Worm (Caenorhabditis elegans): ENCODE measurements around the gene T22F3.8.
"Not testable (repeated sequence)": the region's sequence is repeated elsewhere in the genome, so short reads cannot be mapped to it uniquely, and the experiment has no call there.

T22F3.8 gene

ce11 chrV:3579795-3580194 is 25.4 kb downstream of the T22F3.8 start (continued):
- TF ChIP-seq egl-5 (tag; optimal IDR thresholded peaks at IDR 0.05) (no peak), ceh-28 (tag; optimal IDR thresholded peaks at IDR 0.05) (no peak), ceh-9 (tag; optimal IDR thresholded peaks at IDR 0.05) (no peak), eor-1 (tag; optimal IDR thresholded peaks at IDR 0.05) (no peak), fkh-2 (tag; optimal IDR thresholded peaks at IDR 0.05) (no peak), daf-12 (tag; optimal IDR thresholded peaks at IDR 0.05) (no peak)

ce11 chrV:3579248-3579647 is 26.0 kb downstream of the T22F3.8 start:
- TF ChIP-seq pqm-1 (tag; optimal IDR thresholded peaks at IDR 0.05) = no peak
- TF ChIP-seq nhr-43 (tag; optimal IDR thresholded peaks at IDR 0.05; ENCODE audit: poor library complexity, severe bottlenecking) = no peak
- TF ChIP-seq lsy-12 (tag; optimal IDR thresholded peaks at IDR 0.05) = no peak
- no peak for TF ChIP-seq nfya-1 (tag; optimal IDR thresholded peaks at IDR 0.05; ENCODE audit: insufficient read depth)
- no peak for TF ChIP-seq fkh-2 (tag; optimal IDR thresholded peaks at IDR 0.05)
- TF ChIP-seq mdl-1 (tag; optimal IDR thresholded peaks at IDR 0.05) = no peak
- TF ChIP-seq hmg-11 (tag; optimal IDR thresholded peaks at IDR 0.05) = no peak
- TF ChIP-seq nhr-77 (tag; optimal IDR thresholded peaks at IDR 0.05) = no peak
- no peak for TF ChIP-seq tbx-2 (tag; optimal IDR thresholded peaks at IDR 0.05)
- no peak for TF ChIP-seq fos-1 (tag; optimal IDR thresholded peaks at IDR 0.05)
- TF ChIP-seq lin-39 (tag; optimal IDR thresholded peaks at IDR 0.05) = no peak
- TF ChIP-seq jun-1 (tag; optimal IDR thresholded peaks at IDR 0.05) = no peak
- TF ChIP-seq nhr-12 (tag; optimal IDR thresholded peaks at IDR 0.05) = no peak
- TF ChIP-seq egl-5 (tag; optimal IDR thresholded peaks at IDR 0.05) = no peak
- TF ChIP-seq ceh-28 (tag; optimal IDR thresholded peaks at IDR 0.05) = no peak

- TF ChIP-seq nfya-1 (tag; optimal IDR thresholded peaks at IDR 0.05; ENCODE audit: insufficient read depth) (no peak), elt-3 (tag; optimal IDR thresholded peaks at IDR 0.05) (no peak), nhr-237 (tag; optimal IDR thresholded peaks at IDR 0.05) (no peak), tbx-2 (tag; optimal IDR thresholded peaks at IDR 0.05) (no peak), lsy-12 (tag; optimal IDR thresholded peaks at IDR 0.05) (no peak), mml-1 (tag; optimal IDR thresholded peaks at IDR 0.05) (no peak), nhr-43 (tag; optimal IDR thresholded peaks at IDR 0.05; ENCODE audit: poor library complexity, severe bottlenecking) (no peak), egl-27 (tag; optimal IDR thresholded peaks at IDR 0.05) (no peak), hmg-11 (tag; optimal IDR thresholded peaks at IDR 0.05) (no peak), aly-2 (tag; optimal IDR thresholded peaks at IDR 0.05) (no peak)
These were observed 26.4 kb downstream of the T22F3.8 start, which contains the start of gene pygl-1 for ce11 chrV:3578813-3579212. Gene pygl-1 (plus strand): TSS chrV:3579023.

DNA sequence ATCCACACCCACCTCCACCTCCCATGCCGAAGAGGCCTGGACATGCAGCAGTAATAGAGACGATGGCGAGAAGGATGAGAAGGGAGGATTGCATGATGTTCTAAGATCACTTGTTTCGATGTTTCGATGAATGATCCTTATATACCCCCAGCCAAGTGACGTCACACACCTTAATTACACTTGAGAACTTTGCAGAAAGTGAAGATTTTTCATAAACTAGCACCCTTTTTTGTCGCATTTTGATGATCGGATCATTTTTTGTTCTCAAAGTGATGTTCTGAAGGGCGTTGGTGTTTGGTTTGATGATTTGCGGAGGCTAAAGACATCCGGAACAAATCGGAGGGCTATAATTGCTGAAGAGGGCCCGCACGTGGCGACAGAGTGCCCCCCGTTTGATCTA is 29.5 kb downstream of the T22F3.8 start, which contains the start of gene grl-27:
TSS of gene grl-27 (minus strand) at position 101 of the 400 bp plus-strand sequence.
- TF ChIP-seq jun-1 (tag; optimal IDR thresholded peaks at IDR 0.05) (no peak), nhr-67 (tag; optimal IDR thresholded peaks at IDR 0.05) (no peak), pqm-1 (tag; optimal IDR thresholded peaks at IDR 0.05) (no peak), daf-12 (tag; optimal IDR thresholded peaks at IDR 0.05) (no peak), egl-27 (tag; optimal IDR thresholded peaks at IDR 0.05) (no peak), fos-1 (tag; optimal IDR thresholded peaks at IDR 0.05) (no peak), nfya-1 (tag; optimal IDR thresholded peaks at IDR 0.05; ENCODE audit: insufficient read depth) (no peak), skn-1 (tag; optimal IDR thresholded peaks at IDR 0.05) (no peak), ztf-4 (tag; optimal IDR thresholded peaks at IDR 0.05) (no peak), nhr-25 (tag; optimal IDR thresholded peaks at IDR 0.05) (no peak), eor-1 (tag; optimal IDR thresholded peaks at IDR 0.05) (no peak), fkh-2 (tag; optimal IDR thresholded peaks at IDR 0.05) (no peak), nhr-11 (tag; optimal IDR thresholded peaks at IDR 0.05) (no peak)

ce11 chrV:3572408-3572807 is 32.8 kb downstream of the T22F3.8 start, which contains the start of gene F40C5.1:
Gene F40C5.1 (plus strand): TSS chrV:3572708.
- not testable (repeated sequence) for TF ChIP-seq lsy-12, ztf-4, lin-15B (tag; optimal IDR thresholded peaks at IDR 0.05)

ce11 chrV:3570695-3571094 is 34.5 kb downstream of the T22F3.8 start, which contains the start of gene F40C5.2:
Gene F40C5.2 (plus strand): TSS chrV:3570995.
- not testable (repeated sequence) for TF ChIP-seq nhr-67, skn-1, ceh-28 (tag; optimal IDR thresholded peaks at IDR 0.05)

Measured in whole organism, L3 larva.